Worm (Caenorhabditis elegans) whole organism, young adult: ENCODE measurements around the gene faah-5.

Experiments used
- C17E4.6 ChIP-seq: fragments of 200-800 bp; sonication (Bioruptor generic); IDR thresholded peaks from 2 replicates; pipeline ENCODE4 v1.3.6; 2022; ENCODE audit warnings: missing genetic modification reagents, missing genetic modification characterization, missing compliant biosample characterization
- F22D6.2 ChIP-seq: sonication (generic microtip); optimal IDR thresholded peaks from 2 replicates; lab custom pipeline; 2016; ENCODE audit warnings: mild to moderate bottlenecking, missing genetic modification characterization, missing compliant biosample characterization
- F23B12.7 ChIP-seq: sonication (generic microtip); optimal IDR thresholded peaks from 2 replicates; lab custom pipeline; 2017; ENCODE audit warnings: missing genetic modification characterization, mild to moderate bottlenecking, missing compliant biosample characterization, antibody characterized with exemption, moderate library complexity; ENCODE audit not compliant: insufficient read depth
- F33H1.4 ChIP-seq: fragments of 200-800 bp; sonication (Bioruptor generic); IDR thresholded peaks from 2 replicates; pipeline ENCODE4 v1.3.6; 2022; ENCODE audit warnings: missing genetic modification reagents, missing genetic modification characterization, missing compliant biosample characterization
- F37B4.10 ChIP-seq: fragments of 200-800 bp; sonication (Bioruptor generic); IDR thresholded peaks from 2 replicates; pipeline ENCODE4 v1.3.6; 2022; ENCODE audit warnings: missing genetic modification characterization, missing compliant biosample characterization
- F39B2.1 ChIP-seq: fragments of 200-800 bp; sonication (Bioruptor generic); IDR thresholded peaks from 2 replicates; pipeline ENCODE4 v1.3.6; 2022; ENCODE audit warnings: missing genetic modification reagents, missing genetic modification characterization, missing compliant biosample characterization
- F55B11.4 ChIP-seq: sonication (generic microtip); optimal IDR thresholded peaks from 2 replicates; lab custom pipeline; 2016; ENCODE audit warnings: missing compliant biosample characterization, missing genetic modification characterization, borderline replicate concordance; ENCODE audit not compliant: insufficient read depth
- T07F8.4 ChIP-seq: sonication (generic microtip); optimal IDR thresholded peaks from 2 replicates; lab custom pipeline; 2016; ENCODE audit warnings: mild to moderate bottlenecking, missing genetic modification characterization, moderate library complexity, missing compliant biosample characterization
- Y95B8A.8 ChIP-seq: fragments of 200-800 bp; sonication (Bioruptor generic); IDR thresholded peaks from 2 replicates; pipeline ENCODE4 v1.3.6; 2022; ENCODE audit warnings: missing genetic modification reagents, missing genetic modification characterization, missing compliant biosample characterization
- ama-1 ChIP-seq, 3 experiments: fragments of 150-350 bp in 1 of 3; sonication (generic microtip) in 2 of 3; optimal IDR thresholded peaks; 2 replicates each; lab custom pipeline; 2014 to 2018; ENCODE audit warnings: missing biosample characterization in 2 of 3, missing genetic modification characterization in 2 of 3, missing genetic modification reagents in 2 of 3
- bed-1 ChIP-seq: fragments of 200-800 bp; sonication (Bioruptor generic); IDR thresholded peaks from 2 replicates; pipeline ENCODE4 v1.3.6; 2022; ENCODE audit warnings: missing genetic modification reagents, missing genetic modification characterization, missing compliant biosample characterization
- ceh-40 ChIP-seq: fragments of 200-800 bp; sonication (Bioruptor generic); IDR thresholded peaks from 2 replicates; pipeline ENCODE4 v1.3.6; 2022; ENCODE audit warnings: missing genetic modification characterization, missing compliant biosample characterization
- ceh-91 ChIP-seq: fragments of 200-800 bp; sonication (Bioruptor generic); IDR thresholded peaks from 2 replicates; pipeline ENCODE4 v1.3.6; 2022; ENCODE audit warnings: missing genetic modification reagents, missing genetic modification characterization, missing compliant biosample characterization
- chd-7 ChIP-seq: sonication (generic microtip); optimal IDR thresholded peaks from 2 replicates; lab custom pipeline; 2016; ENCODE audit warnings: mild to moderate bottlenecking, missing genetic modification characterization, moderate library complexity, missing compliant biosample characterization
- die-1 ChIP-seq: sonication (generic microtip); optimal IDR thresholded peaks from 2 replicates; lab custom pipeline; 2016; ENCODE audit warnings: missing genotype, mild to moderate bottlenecking, missing genetic modification characterization, missing compliant biosample characterization
- dox-1 ChIP-seq: fragments of 200-800 bp; sonication (Bioruptor generic); IDR thresholded peaks from 2 replicates; pipeline ENCODE4 v1.3.6; 2022; ENCODE audit warnings: missing genetic modification reagents, missing genetic modification characterization, missing compliant biosample characterization
- egl-44 ChIP-seq: fragments of 200-800 bp; sonication (Bioruptor generic); IDR thresholded peaks from 2 replicates; pipeline ENCODE4 v1.3.6; 2022; ENCODE audit warnings: missing genetic modification reagents, missing genetic modification characterization, missing compliant biosample characterization
- egrh-3 ChIP-seq: fragments of 200-800 bp; sonication (Bioruptor generic); IDR thresholded peaks from 2 replicates; pipeline ENCODE4 v1.3.6; 2022; ENCODE audit warnings: missing genetic modification reagents, missing genetic modification characterization, missing compliant biosample characterization
- ets-4 ChIP-seq: fragments of 200-800 bp; sonication (Bioruptor generic); optimal IDR thresholded peaks from 2 replicates; lab custom pipeline; 2018; ENCODE audit warnings: mild to moderate bottlenecking, missing genetic modification characterization, missing compliant biosample characterization
- fkh-3 ChIP-seq: sonication (generic microtip); optimal IDR thresholded peaks from 2 replicates; lab custom pipeline; 2016; ENCODE audit warnings: mild to moderate bottlenecking, missing genetic modification characterization, missing compliant biosample characterization
- hlh-12 ChIP-seq: sonication (generic microtip); optimal IDR thresholded peaks from 2 replicates; lab custom pipeline; 2016; ENCODE audit warnings: missing genetic modification characterization, missing compliant biosample characterization
- hlh-26 ChIP-seq: fragments of 200-800 bp; sonication (Bioruptor generic); conservative IDR thresholded peaks from 2 replicates; pipeline ENCODE4 v1.3.6; 2022; ENCODE audit warnings: missing genetic modification reagents, missing genetic modification characterization, missing compliant biosample characterization
- madf-10 ChIP-seq: sonication (generic microtip); optimal IDR thresholded peaks from 2 replicates; lab custom pipeline; 2016; ENCODE audit warnings: mild to moderate bottlenecking, missing genetic modification characterization, missing compliant biosample characterization
- madf-3 ChIP-seq: fragments of 200-800 bp; sonication (Bioruptor generic); IDR thresholded peaks from 2 replicates; pipeline ENCODE4 v1.3.6; 2022; ENCODE audit warnings: missing genetic modification reagents, missing genetic modification characterization, missing compliant biosample characterization
- madf-8 ChIP-seq: fragments of 200-800 bp; sonication (Bioruptor generic); conservative IDR thresholded peaks from 2 replicates; pipeline ENCODE4 v1.3.6; 2022; ENCODE audit warnings: missing genetic modification reagents, missing genetic modification characterization, missing compliant biosample characterization
- mcd-1 ChIP-seq: fragments of 200-800 bp; sonication (Bioruptor generic); IDR thresholded peaks from 2 replicates; pipeline ENCODE4 v1.3.6; 2022; ENCODE audit warnings: missing genetic modification reagents, missing genetic modification characterization, missing compliant biosample characterization
- mxl-1 ChIP-seq: sonication (generic microtip); optimal IDR thresholded peaks from 2 replicates; lab custom pipeline; 2016; ENCODE audit warnings: missing genetic modification characterization, missing compliant biosample characterization
- nfya-1 ChIP-seq: sonication (generic microtip); optimal IDR thresholded peaks from 2 replicates; lab custom pipeline; 2017; ENCODE audit warnings: antibody characterized with exemption, missing compliant biosample characterization, missing genetic modification characterization, borderline replicate concordance; ENCODE audit not compliant: insufficient read depth
- nfyb-1 ChIP-seq: fragments of 200-800 bp; sonication (Bioruptor generic); IDR thresholded peaks from 2 replicates; pipeline ENCODE4 v1.3.6; 2022; ENCODE audit warnings: missing genetic modification reagents, missing genetic modification characterization, missing compliant biosample characterization
- nhr-27 ChIP-seq: fragments of 200-800 bp; sonication (Bioruptor generic); optimal IDR thresholded peaks from 2 replicates; lab custom pipeline; 2018; ENCODE audit warnings: mild to moderate bottlenecking, missing genetic modification characterization, moderate library complexity, missing compliant biosample characterization
- nhr-80 ChIP-seq: sonication (generic microtip); optimal IDR thresholded peaks from 2 replicates; lab custom pipeline; 2016; ENCODE audit warnings: missing genetic modification characterization, missing compliant biosample characterization
- snpc-1.1 ChIP-seq: sonication (generic microtip); optimal IDR thresholded peaks from 2 replicates; lab custom pipeline; 2017; ENCODE audit warnings: missing genetic modification characterization, mild to moderate bottlenecking, missing compliant biosample characterization, antibody characterized with exemption, moderate library complexity, missing genotype, missing genetic modification reagents; ENCODE audit not compliant: insufficient read depth
- somi-1 ChIP-seq: fragments of 200-800 bp; sonication (Bioruptor generic); optimal IDR thresholded peaks from 2 replicates; lab custom pipeline; 2018; ENCODE audit warnings: mild to moderate bottlenecking, missing genetic modification characterization, missing compliant biosample characterization
- tbp1 ChIP-seq: fragments of 200-800 bp; sonication (Bioruptor generic); optimal IDR thresholded peaks from 2 replicates; lab custom pipeline; 2018; ENCODE audit warnings: mild to moderate bottlenecking, missing genetic modification characterization, missing compliant biosample characterization
- tbx-9 ChIP-seq: sonication (generic microtip); optimal IDR thresholded peaks from 2 replicates; lab custom pipeline; 2016; ENCODE audit warnings: borderline replicate concordance, missing genetic modification characterization, inconsistent platforms, missing compliant biosample characterization
- unc-62 ChIP-seq: fragments of 150-350 bp; optimal IDR thresholded peaks from 2 replicates; lab custom pipeline; 2014; ENCODE audit warnings: missing biosample characterization, missing genetic modification reagents, missing genetic modification characterization
- ztf-28 ChIP-seq: fragments of 200-800 bp; sonication (Bioruptor generic); IDR thresholded peaks from 2 replicates; pipeline ENCODE4 v1.3.6; 2022; ENCODE audit warnings: missing genetic modification reagents, missing genetic modification characterization, missing compliant biosample characterization

Gene faah-5

DNA sequence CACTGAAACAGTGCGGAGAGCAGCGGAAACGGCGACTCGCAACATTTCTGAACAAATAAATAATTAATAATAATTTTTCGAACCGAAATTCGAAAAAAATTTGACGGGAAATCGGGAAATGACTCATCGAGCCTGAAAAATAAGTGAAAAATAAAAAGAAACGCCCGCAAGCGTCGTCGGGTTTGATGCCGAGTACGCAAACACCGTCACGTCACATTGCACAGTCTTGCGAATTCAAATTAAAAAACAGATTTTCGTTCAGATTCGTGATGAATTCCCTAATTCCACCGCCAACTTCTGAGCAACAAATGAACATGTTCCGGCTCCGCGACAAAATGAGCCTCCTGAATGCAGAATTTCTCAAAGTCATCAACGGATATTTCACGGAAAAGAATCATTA lies 24.4 kb upstream of the faah-5 start, which contains the start of the genes ndab-1 and npp-16 (continued):
- TF ChIP-seq C17E4.6 = no peak
- no peak for TF ChIP-seq egrh-3
- no peak for TF ChIP-seq F39B2.1 (GFP tag; lab: Robert Waterston, UW)
- TF ChIP-seq F33H1.4 = peak; percentile 40; the same call in 1 of the 2 replicates
- no peak for TF ChIP-seq hlh-12 (tag; lab: Kevin White, UChicago)

DNA sequence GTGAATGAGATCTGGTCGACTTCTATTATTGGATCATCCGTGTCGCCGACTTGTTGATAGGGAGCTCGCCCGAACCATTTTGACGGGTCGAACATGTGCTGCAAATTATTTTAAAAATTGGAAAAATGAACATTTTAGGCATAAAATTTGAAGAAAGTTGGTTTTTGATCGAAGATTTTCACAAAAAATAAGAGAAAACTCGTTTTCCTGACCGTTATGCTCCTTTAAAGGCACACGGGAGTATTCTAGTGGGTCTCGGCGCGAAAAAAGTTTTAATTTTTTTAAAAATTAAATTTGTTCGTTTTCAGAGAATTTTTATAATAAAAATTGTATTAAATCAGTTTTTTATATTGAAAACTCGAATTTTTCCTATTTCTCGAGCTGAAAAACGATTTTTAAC lies 23.0 kb upstream of the faah-5 start, which contains the start of gene Y56A3A.16:
Y56A3A.16 (minus strand) TSS at position 101 of the 400 bp plus-strand sequence.
- TF ChIP-seq bed-1 (GFP tag; lab: Robert Waterston, UW) (no peak), Y95B8A.8 (GFP tag; lab: Robert Waterston, UW) (no peak), ztf-28 (no peak), T07F8.4 (tag; lab: Kevin White, UChicago) (no peak), F55B11.4 (tag; lab: Kevin White, UChicago) (no peak), madf-8 (no peak), F22D6.2 (tag; lab: Kevin White, UChicago) (no peak), nfyb-1 (GFP tag; lab: Robert Waterston, UW) (no peak), egl-44 (GFP tag; lab: Robert Waterston, UW) (no peak), nhr-27 (tag; lab: Kevin White, UChicago) (no peak), somi-1 (GFP tag; lab: Kevin White, UChicago) (no peak)

DNA sequence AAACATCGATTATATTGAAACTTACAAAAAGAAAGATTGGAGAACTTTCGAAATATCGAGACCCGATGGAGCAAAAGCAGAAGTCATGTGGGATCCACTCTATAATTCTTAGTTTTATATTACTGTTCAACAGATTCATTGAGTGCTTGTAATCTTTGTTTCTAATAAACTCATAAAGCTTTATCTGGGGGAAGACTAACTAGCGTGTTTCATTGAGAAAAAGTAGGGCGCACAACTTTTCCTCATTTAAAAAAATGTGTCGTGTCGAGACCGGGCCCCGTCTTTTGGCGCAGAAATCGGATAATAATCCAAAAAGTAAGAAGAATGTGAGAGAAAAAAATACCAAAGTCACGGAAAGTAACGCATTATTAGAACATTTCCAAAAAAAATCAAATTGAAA lies 18.5 kb upstream of the faah-5 start, which contains the start of gene faah-4:
faah-4 (minus strand) TSS at position 101 of the 400 bp plus-strand sequence.
- TF ChIP-seq dox-1 (GFP tag; lab: Robert Waterston, UW) = no peak
- no peak for TF ChIP-seq bed-1 (GFP tag; lab: Robert Waterston, UW)
- TF ChIP-seq ama-1 (optimal IDR thresholded peaks at IDR 0.05; lab: Kevin White, UChicago) = no peak
- no peak for TF ChIP-seq ama-1 (GFP tag; optimal IDR thresholded peaks at IDR 0.05; lab: Kevin White, UChicago)
- no peak for TF ChIP-seq madf-8
- TF ChIP-seq nhr-80 (tag; lab: Kevin White, UChicago) = no peak
- no peak for TF ChIP-seq madf-3 (GFP tag; lab: Robert Waterston, UW)
- TF ChIP-seq madf-10 = no peak
- no peak for TF ChIP-seq mxl-1 (tag; lab: Kevin White, UChicago)
- no peak for TF ChIP-seq F23B12.7 (tag; lab: Kevin White, UChicago)
- TF ChIP-seq die-1 (tag; lab: Kevin White, UChicago) = no peak
- TF ChIP-seq ets-4 (GFP tag; lab: Kevin White, UChicago) = no peak
- TF ChIP-seq nfya-1 (tag; lab: Kevin White, UChicago) = no peak
- no peak for TF ChIP-seq ceh-40
- TF ChIP-seq tbp1 (GFP tag; lab: Kevin White, UChicago) = no peak
- no peak for TF ChIP-seq F39B2.1 (GFP tag; lab: Robert Waterston, UW)

DNA sequence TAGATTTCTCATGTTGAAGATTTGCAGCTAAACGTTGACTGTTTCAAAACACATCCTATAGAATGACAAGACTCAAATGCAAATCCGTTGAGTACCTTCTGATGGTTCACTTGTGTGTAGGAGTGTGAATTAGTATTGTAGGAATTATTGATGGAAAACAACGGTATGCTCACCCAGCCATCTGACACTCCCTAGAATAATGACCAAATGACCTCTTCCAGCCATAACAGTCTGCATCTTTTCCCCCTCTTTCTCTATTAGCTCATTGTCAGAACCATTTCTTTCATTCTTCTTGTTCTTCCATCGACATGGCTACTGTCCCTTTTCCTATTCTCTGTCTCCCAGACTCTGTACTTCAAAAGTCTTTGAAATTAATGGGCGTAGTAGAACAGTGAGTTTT lies 17.4 kb upstream of the faah-5 start, which contains the start of gene fbxb-24:
fbxb-24 (plus strand) TSS at position 301 of the 400 bp plus-strand sequence.
- TF ChIP-seq chd-7 (no peak), unc-62 (GFP tag; lab: Kevin White, UChicago) (no peak), hlh-26 (GFP tag; lab: Robert Waterston, UW) (no peak), tbx-9 (tag; lab: Kevin White, UChicago) (no peak), die-1 (tag; lab: Kevin White, UChicago) (no peak), F55B11.4 (tag; lab: Kevin White, UChicago) (no peak), snpc-1.1 (tag; lab: Kevin White, UChicago) (no peak), F37B4.10 (GFP tag; lab: Robert Waterston, UW) (no peak), egrh-3 (no peak), fkh-3 (tag; lab: Kevin White, UChicago) (no peak), mcd-1 (GFP tag; lab: Robert Waterston, UW) (no peak), ceh-91 (GFP tag; lab: Robert Waterston, UW) (no peak)
